Worm (Caenorhabditis elegans) whole organism, young adult: ENCODE measurements around the gene clec-177.
"Not testable (repeated sequence)": the region's sequence is repeated elsewhere in the genome, so short reads cannot be mapped to it uniquely, and the experiment has no call there.

Experiments used
- F39B2.1 ChIP-seq: fragments of 200-800 bp; sonication (Bioruptor generic); IDR thresholded peaks from 2 replicates; pipeline ENCODE4 v1.3.6; 2022; ENCODE audit warnings: missing genetic modification reagents, missing genetic modification characterization, missing compliant biosample characterization
- F55B11.4 ChIP-seq: sonication (generic microtip); optimal IDR thresholded peaks from 2 replicates; lab custom pipeline; 2016; ENCODE audit warnings: missing compliant biosample characterization, missing genetic modification characterization, borderline replicate concordance; ENCODE audit not compliant: insufficient read depth
- F57C9.4 ChIP-seq: sonication (generic microtip); optimal IDR thresholded peaks from 2 replicates; lab custom pipeline; 2017; ENCODE audit warnings: mild to moderate bottlenecking, missing genetic modification characterization, missing compliant biosample characterization
- lag-1 ChIP-seq: fragments of 200-800 bp; sonication (Bioruptor generic); IDR thresholded peaks from 2 replicates; pipeline ENCODE4 v1.3.6; 2022; ENCODE audit warnings: missing genetic modification reagents, missing genetic modification characterization, missing compliant biosample characterization
- madf-10 ChIP-seq: sonication (generic microtip); optimal IDR thresholded peaks from 2 replicates; lab custom pipeline; 2016; ENCODE audit warnings: mild to moderate bottlenecking, missing genetic modification characterization, missing compliant biosample characterization
- nhr-90 ChIP-seq: sonication (generic microtip); optimal IDR thresholded peaks from 2 replicates; lab custom pipeline; 2016; ENCODE audit warnings: missing genotype, mild to moderate bottlenecking, missing genetic modification characterization, missing compliant biosample characterization
- rec-8 ChIP-seq, 2 experiments: sonication (generic microtip); optimal IDR thresholded peaks; 2 replicates each; lab custom pipeline; 2016; ENCODE audit warnings: mild to moderate bottlenecking in 2 of 2, missing genetic modification characterization in 2 of 2, missing genetic modification reagents in 2 of 2, missing genotype in 2 of 2, missing biosample characterization in 1 of 2, missing compliant biosample characterization in 1 of 2, moderate library complexity in 1 of 2
- snpc-4 ChIP-seq, 5 experiments: fragments of 150-350 bp in 1 of 5; sonication (generic microtip) in 4 of 5; optimal IDR thresholded peaks; 2 replicates each; lab custom pipeline; 2014 to 2018; ENCODE audit warnings: missing genetic modification characterization in 5 of 5, missing biosample characterization in 3 of 5, antibody characterized with exemption in 2 of 5, mild to moderate bottlenecking in 2 of 5, missing compliant biosample characterization in 2 of 5, missing genotype in 2 of 5, moderate library complexity in 2 of 5, missing genetic modification reagents in 1 of 5
- ztf-3 ChIP-seq: fragments of 200-800 bp; sonication (Bioruptor generic); optimal IDR thresholded peaks from 2 replicates; lab custom pipeline; 2018; ENCODE audit warnings: mild to moderate bottlenecking, missing genetic modification characterization, missing compliant biosample characterization

ce11 chrIV:4949729-4950128, 36.6 kb upstream of the clec-177 start:
- not testable (repeated sequence) for TF ChIP-seq F39B2.1; lag-1 (GFP tag; lab: Robert Waterston, UW); nhr-90 (tag; lab: Kevin White, UChicago); snpc-4 (GFP tag; optimal IDR thresholded peaks at IDR 0.05; lab: Kevin White, UChicago); madf-10 (tag; lab: Kevin White, UChicago); F55B11.4; F57C9.4 (tag; lab: Kevin White, UChicago); ztf-3 (GFP tag; lab: Kevin White, UChicago); rec-8 (tag; optimal IDR thresholded peaks at IDR 0.05; lab: Kevin White, UChicago)
- peak in 1 of 4 experiments; percentile 83 for TF ChIP-seq snpc-4 (tag; optimal IDR thresholded peaks at IDR 0.05; lab: Kevin White, UChicago)
